Worm (Caenorhabditis elegans) whole organism, L2 larva: Measurements from ENCODE around the gene F54D12.2.

ENCODE experiments used
- F13H6.1 ChIP-seq: sonication (generic microtip); optimal IDR thresholded peaks from 2 replicates; lab custom pipeline; 2016; ENCODE audit warnings: missing genetic modification characterization, missing compliant biosample characterization
- ZK546.5 ChIP-seq: sonication (generic microtip); optimal IDR thresholded peaks from 2 replicates; lab custom pipeline; 2017; ENCODE audit warnings: missing biosample characterization, missing genetic modification characterization
- alr-1 ChIP-seq: fragments of 150-350 bp; optimal IDR thresholded peaks from 2 replicates; lab custom pipeline; 2014; ENCODE audit warnings: missing biosample characterization, missing genetic modification characterization
- aly-2 ChIP-seq: fragments of 150-350 bp; optimal IDR thresholded peaks from 2 replicates; lab custom pipeline; 2014; ENCODE audit warnings: missing biosample characterization, missing genetic modification characterization
- ama-1 ChIP-seq: fragments of 150-350 bp; optimal IDR thresholded peaks from 2 replicates; lab custom pipeline; 2018; ENCODE audit warnings: inconsistent platforms
- blmp-1 ChIP-seq: sonication (generic microtip); optimal IDR thresholded peaks from 2 replicates; lab custom pipeline; 2017; ENCODE audit warnings: missing genetic modification characterization, mild to moderate bottlenecking, missing compliant biosample characterization, antibody characterized with exemption, moderate library complexity; ENCODE audit not compliant: insufficient read depth
- ceh-82 ChIP-seq: fragments of 150-350 bp; optimal IDR thresholded peaks from 2 replicates; lab custom pipeline; 2014; ENCODE audit warnings: missing biosample characterization, missing genetic modification characterization
- crh-2 ChIP-seq: sonication (generic microtip); optimal IDR thresholded peaks from 2 replicates; lab custom pipeline; 2017; ENCODE audit warnings: missing biosample characterization, missing genetic modification characterization
- dmd-4 ChIP-seq: sonication (generic microtip); optimal IDR thresholded peaks from 2 replicates; lab custom pipeline; 2017; ENCODE audit warnings: missing biosample characterization, missing genetic modification characterization
- egl-27 ChIP-seq: sonication (generic microtip); optimal IDR thresholded peaks from 3 replicates; lab custom pipeline; 2017; ENCODE audit warnings: missing biosample characterization, missing genetic modification reagents, missing genetic modification characterization
- elt-1 ChIP-seq: fragments of 150-350 bp; optimal IDR thresholded peaks from 2 replicates; lab custom pipeline; 2014; ENCODE audit warnings: missing biosample characterization, missing genetic modification characterization
- elt-3 ChIP-seq: sonication (generic microtip); optimal IDR thresholded peaks from 2 replicates; lab custom pipeline; 2017; ENCODE audit warnings: missing biosample characterization, missing genetic modification characterization
- fos-1 ChIP-seq: fragments of 150-350 bp; optimal IDR thresholded peaks from 2 replicates; lab custom pipeline; 2014; ENCODE audit warnings: missing biosample characterization, missing genetic modification characterization
- lin-39 ChIP-seq: fragments of 150-350 bp; optimal IDR thresholded peaks from 2 replicates; lab custom pipeline; 2014; ENCODE audit warnings: missing biosample characterization, missing genetic modification reagents, missing genetic modification characterization
- lsy-2 ChIP-seq, 2 experiments: fragments of 150-350 bp in 1 of 2; sonication (generic microtip) in 1 of 2; optimal IDR thresholded peaks; 2 replicates each; lab custom pipeline; 2014 to 2017; ENCODE audit warnings: missing biosample characterization in 2 of 2, missing genetic modification characterization in 2 of 2
- mab-5 ChIP-seq: fragments of 150-350 bp; optimal IDR thresholded peaks from 2 replicates; lab custom pipeline; 2014; ENCODE audit warnings: missing biosample characterization, missing genetic modification characterization
- mdl-1 ChIP-seq, 2 experiments: fragments of 150-350 bp in 1 of 2; sonication (generic microtip) in 1 of 2; optimal IDR thresholded peaks; 2 replicates each; lab custom pipeline; 2017; ENCODE audit warnings: missing biosample characterization in 2 of 2, missing genetic modification characterization in 2 of 2
- nhr-10 ChIP-seq: sonication (generic microtip); optimal IDR thresholded peaks from 2 replicates; lab custom pipeline; 2017; ENCODE audit warnings: missing biosample characterization, missing genetic modification characterization
- nhr-11 ChIP-seq: fragments of 150-350 bp; optimal IDR thresholded peaks from 2 replicates; lab custom pipeline; 2014; ENCODE audit warnings: missing biosample characterization, missing genetic modification characterization
- nhr-12 ChIP-seq: fragments of 150-350 bp; optimal IDR thresholded peaks from 2 replicates; lab custom pipeline; 2014; ENCODE audit warnings: missing biosample characterization, missing genetic modification characterization
- nhr-129 ChIP-seq: fragments of 150-350 bp; optimal IDR thresholded peaks from 2 replicates; lab custom pipeline; 2014; ENCODE audit warnings: missing biosample characterization, missing genetic modification characterization
- nhr-23 ChIP-seq: fragments of 150-350 bp; optimal IDR thresholded peaks from 2 replicates; lab custom pipeline; 2014; ENCODE audit warnings: missing biosample characterization, missing genetic modification reagents, missing genetic modification characterization
- nhr-237 ChIP-seq: fragments of 150-350 bp; optimal IDR thresholded peaks from 2 replicates; lab custom pipeline; 2014; ENCODE audit warnings: missing biosample characterization, missing genetic modification characterization
- nhr-6 ChIP-seq: fragments of 150-350 bp; optimal IDR thresholded peaks from 2 replicates; lab custom pipeline; 2014; ENCODE audit warnings: missing biosample characterization, missing genetic modification characterization
- nhr-77 ChIP-seq: fragments of 150-350 bp; optimal IDR thresholded peaks from 2 replicates; lab custom pipeline; 2014; ENCODE audit warnings: missing biosample characterization, missing genetic modification characterization
- peb-1 ChIP-seq: fragments of 150-350 bp; optimal IDR thresholded peaks from 2 replicates; lab custom pipeline; 2014; ENCODE audit warnings: missing biosample characterization, missing genetic modification characterization
- sma-9 ChIP-seq, 2 experiments: fragments of 150-350 bp in 1 of 2; sonication (generic microtip) in 1 of 2; optimal IDR thresholded peaks; 2 replicates each; lab custom pipeline; 2014 to 2016; ENCODE audit warnings: missing genetic modification characterization in 2 of 2, mild to moderate bottlenecking in 1 of 2, missing biosample characterization in 1 of 2, missing compliant biosample characterization in 1 of 2, missing genetic modification reagents in 1 of 2, moderate library complexity in 1 of 2
- snpc-4 ChIP-seq: fragments of 150-350 bp; optimal IDR thresholded peaks from 2 replicates; lab custom pipeline; 2014; ENCODE audit warnings: missing biosample characterization, missing genetic modification characterization
- unc-55 ChIP-seq: fragments of 150-350 bp; sonication (generic microtip); optimal IDR thresholded peaks from 3 replicates; lab custom pipeline; 2014; ENCODE audit warnings: missing biosample characterization, missing genetic modification reagents, missing genetic modification characterization
- unc-62 ChIP-seq: fragments of 150-350 bp; optimal IDR thresholded peaks from 2 replicates; lab custom pipeline; 2014; ENCODE audit warnings: missing biosample characterization, missing genetic modification reagents, missing genetic modification characterization
- zag-1 ChIP-seq: fragments of 150-350 bp; optimal IDR thresholded peaks from 2 replicates; lab custom pipeline; 2014; ENCODE audit warnings: missing biosample characterization, missing genetic modification characterization
- ztf-1 ChIP-seq: fragments of 200-800 bp; sonication (Bioruptor generic); conservative IDR thresholded peaks from 2 replicates; pipeline ENCODE4 v1.3.6; 2022; ENCODE audit warnings: missing genetic modification characterization, missing compliant biosample characterization
- ztf-4 ChIP-seq: fragments of 150-350 bp; optimal IDR thresholded peaks from 2 replicates; lab custom pipeline; 2014; ENCODE audit warnings: missing biosample characterization, missing genetic modification characterization

The F54D12.2 gene

DNA sequence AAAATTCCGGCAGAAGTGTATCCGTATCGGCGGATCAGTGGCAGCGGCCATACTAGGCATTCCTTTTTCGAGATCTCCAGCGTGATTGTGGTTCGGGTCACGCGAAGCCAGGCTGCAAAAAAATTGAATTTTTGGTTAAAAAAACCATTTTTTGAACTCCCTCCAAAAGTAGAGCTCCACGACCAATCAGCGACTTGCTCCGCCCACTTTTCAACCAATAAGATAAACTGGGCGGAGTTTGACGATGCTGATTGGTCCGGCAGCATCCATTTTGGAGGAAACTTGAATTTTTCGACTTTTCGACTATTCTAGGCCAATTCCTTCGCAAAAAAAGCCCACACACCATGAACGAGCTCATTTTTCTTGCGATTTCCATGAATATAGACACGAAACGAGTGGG lies 24.0 kb upstream of the F54D12.2 start:
- TF ChIP-seq nhr-10 (tag; lab: Kevin White, UChicago) (no peak), lin-39 (tag; lab: Kevin White, UChicago) (no peak), mab-5 (tag; lab: Kevin White, UChicago) (no peak)

ce11 chrII:1374889-1375288 lies 23.6 kb upstream of the F54D12.2 start, which contains the start of gene rog-1:
TSS of gene rog-1 (minus strand) at chrII:1374989.
- TF ChIP-seq nhr-10 (tag; lab: Kevin White, UChicago) (no peak), elt-3 (no peak), ceh-82 (no peak), fos-1 (tag; lab: Kevin White, UChicago) (no peak), elt-1 (no peak), nhr-129 (no peak), nhr-12 (no peak), crh-2 (tag; lab: Kevin White, UChicago) (no peak), nhr-11 (tag; lab: Kevin White, UChicago) (no peak), dmd-4 (tag; lab: Kevin White, UChicago) (no peak), egl-27 (tag; lab: Kevin White, UChicago) (no peak)

DNA sequence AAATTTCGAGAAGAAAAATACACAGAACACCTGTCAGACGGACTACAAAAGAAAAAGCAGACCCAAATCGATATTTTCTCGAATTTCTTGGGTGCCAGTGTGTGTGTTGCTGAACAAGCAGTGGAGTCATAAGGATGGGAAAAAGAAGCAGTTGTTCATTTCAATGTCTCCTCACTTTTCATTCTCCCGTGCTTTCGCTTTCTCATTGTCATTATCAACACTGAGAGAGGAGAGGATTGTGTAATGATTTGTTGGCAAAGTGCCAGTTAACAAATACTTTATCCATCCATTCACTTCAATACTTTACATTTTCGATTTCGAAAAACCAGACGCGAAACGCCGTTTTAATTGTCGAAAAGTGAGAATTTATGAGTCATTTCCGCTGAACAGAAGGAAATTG lies 22.9 kb upstream of the F54D12.2 start:
- TF ChIP-seq blmp-1 (tag; lab: Kevin White, UChicago): no peak
- TF ChIP-seq F13H6.1 (tag; lab: Kevin White, UChicago): peak; percentile 37
- no peak for TF ChIP-seq unc-55 (GFP tag; lab: Kevin White, UChicago)
- no peak for TF ChIP-seq peb-1 (tag; lab: Kevin White, UChicago)
- no peak for TF ChIP-seq nhr-11 (tag; lab: Kevin White, UChicago)
- TF ChIP-seq sma-9 (GFP tag; optimal IDR thresholded peaks at IDR 0.05; lab: Kevin White, UChicago): no peak
- TF ChIP-seq sma-9 (tag; optimal IDR thresholded peaks at IDR 0.05; lab: Kevin White, UChicago): no peak
- TF ChIP-seq ama-1: no peak
- TF ChIP-seq lsy-2 (tag; optimal IDR thresholded peaks at IDR 0.05; lab: Kevin White, UChicago): peak in 1 of 2 experiments; percentile 35
- peak; percentile 45 for TF ChIP-seq nhr-129
- TF ChIP-seq ZK546.5: no peak

- TF ChIP-seq blmp-1 (tag; lab: Kevin White, UChicago): no peak
- TF ChIP-seq nhr-12: no peak
- no peak for TF ChIP-seq lin-39 (tag; lab: Kevin White, UChicago)
- TF ChIP-seq unc-55 (GFP tag; lab: Kevin White, UChicago): peak; percentile 30
- TF ChIP-seq F13H6.1 (tag; lab: Kevin White, UChicago): no peak
Observed at ce11 chrII:1376795-1377194, 21.7 kb upstream of the F54D12.2 start.

- TF ChIP-seq aly-2 (tag; lab: Kevin White, UChicago): no peak
- TF ChIP-seq nhr-23 (tag; lab: Kevin White, UChicago): no peak
- TF ChIP-seq snpc-4: no peak
- no peak for TF ChIP-seq nhr-6 (tag; lab: Kevin White, UChicago)
- TF ChIP-seq nhr-237 (tag; lab: Kevin White, UChicago): no peak
- TF ChIP-seq unc-62: no peak
- no peak for TF ChIP-seq nhr-11 (tag; lab: Kevin White, UChicago)
- TF ChIP-seq nhr-77 (tag; lab: Kevin White, UChicago): no peak
- no peak for TF ChIP-seq sma-9 (GFP tag; optimal IDR thresholded peaks at IDR 0.05; lab: Kevin White, UChicago)
- TF ChIP-seq sma-9 (tag; optimal IDR thresholded peaks at IDR 0.05; lab: Kevin White, UChicago): no peak
- no peak for TF ChIP-seq ama-1
- TF ChIP-seq nhr-129: no peak
- no peak for TF ChIP-seq nhr-10 (tag; lab: Kevin White, UChicago)
- no peak for TF ChIP-seq egl-27 (tag; lab: Kevin White, UChicago)
- TF ChIP-seq fos-1 (tag; lab: Kevin White, UChicago): no peak
- no peak for TF ChIP-seq lin-39 (tag; lab: Kevin White, UChicago)
- no peak for TF ChIP-seq dmd-4 (tag; lab: Kevin White, UChicago)
Observed at ce11 chrII:1378259-1378658, 20.2 kb upstream of the F54D12.2 start, which contains the start of gene F54D12.10. TSS of gene F54D12.10 (minus strand) at chrII:1378359.

DNA sequence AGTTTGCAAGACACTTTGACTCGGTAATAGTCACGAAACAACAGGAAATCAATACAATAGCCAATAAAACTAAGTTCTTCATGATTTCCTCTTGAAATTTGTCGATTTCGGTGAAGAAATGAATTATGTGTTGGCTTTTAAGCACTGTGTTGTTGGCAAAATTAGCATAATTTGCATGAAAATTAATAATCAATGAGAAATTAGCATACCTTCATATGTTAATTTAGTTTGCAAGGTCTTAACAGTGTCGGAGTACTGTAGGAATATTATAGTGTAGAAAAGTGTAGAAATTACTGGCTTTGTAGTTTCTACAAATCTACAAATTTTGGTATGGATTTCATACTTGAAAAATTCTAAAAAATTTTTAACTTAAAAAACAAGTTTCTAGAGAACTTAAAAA lies 16.9 kb upstream of the F54D12.2 start, which contains the start of gene F54D12.9:
Gene F54D12.9 (minus strand): TSS at position 101 of the 400 bp plus-strand sequence.
- TF ChIP-seq nhr-77 (tag; lab: Kevin White, UChicago) (no peak), elt-1 (no peak), aly-2 (tag; lab: Kevin White, UChicago) (no peak), nhr-237 (tag; lab: Kevin White, UChicago) (no peak), F13H6.1 (tag; lab: Kevin White, UChicago) (no peak), ZK546.5 (no peak), elt-3 (no peak), alr-1 (tag; lab: Kevin White, UChicago) (no peak), ztf-4 (no peak), mdl-1 (tag; optimal IDR thresholded peaks at IDR 0.05; lab: Kevin White, UChicago) (no peak), sma-9 (GFP tag; optimal IDR thresholded peaks at IDR 0.05; lab: Kevin White, UChicago) (no peak), sma-9 (tag; optimal IDR thresholded peaks at IDR 0.05; lab: Kevin White, UChicago) (no peak), zag-1 (tag; lab: Kevin White, UChicago) (no peak), egl-27 (tag; lab: Kevin White, UChicago) (no peak), ztf-1 (GFP tag; lab: Robert Waterston, UW) (no peak), snpc-4 (no peak), nhr-10 (tag; lab: Kevin White, UChicago) (no peak)
